Fruit fly (Drosophila melanogaster): ENCODE measurements around the gene Ir68a.
A peak's percentile ranks its signal among the peaks of the same experiment; 100 is the strongest.

The Ir68a gene

DNA sequence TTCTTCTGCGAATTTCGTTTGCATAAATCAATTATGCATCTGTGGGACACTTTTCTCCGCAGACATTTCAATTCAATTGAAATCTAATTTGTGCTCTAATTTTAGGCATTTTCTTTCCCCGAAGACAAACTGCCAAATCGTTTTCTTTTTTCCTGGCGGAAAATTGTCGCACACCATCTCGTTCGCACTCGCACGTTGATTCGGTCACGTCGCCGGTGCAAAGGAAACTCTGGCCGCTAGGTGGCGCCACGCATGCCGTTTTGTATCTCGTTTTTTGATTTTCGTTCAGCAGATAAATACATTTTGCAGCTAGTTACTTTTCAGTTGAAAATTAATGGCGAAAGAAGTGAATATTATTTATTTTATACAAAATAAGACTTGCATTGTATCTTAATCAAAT, 12.3 kb upstream of the Ir68a start (continued):
- no peak for TF ChIP-seq fd64A (GFP tag; optimal IDR thresholded peaks at IDR 0.05)
- TF ChIP-seq CG17359 (tag; optimal IDR thresholded peaks at IDR 0.05): no peak
- no peak for TF ChIP-seq otp (GFP tag; IDR thresholded peaks at IDR 0.05)
- no peak for TF ChIP-seq CG2875 (GFP tag; optimal IDR thresholded peaks at IDR 0.05)
- no peak for TF ChIP-seq prd (optimal IDR thresholded peaks at IDR 0.05)
- TF ChIP-seq prd (GFP tag; IDR thresholded peaks at IDR 0.05): no peak
- TF ChIP-seq Nf-YC (tag; optimal IDR thresholded peaks at IDR 0.05): no peak
- no peak for TF ChIP-seq Fer2 (tag; optimal IDR thresholded peaks at IDR 0.05)
- no peak for TF ChIP-seq peb (GFP tag; IDR thresholded peaks at IDR 0.05)
- peak; percentile 44 for TF ChIP-seq sug (tag; optimal IDR thresholded peaks at IDR 0.05)
- TF ChIP-seq CG8290 (GFP tag; optimal IDR thresholded peaks at IDR 0.05): no peak
- peak in 1 of 2 experiments; percentile 36 for TF ChIP-seq CG8290 (tag; optimal IDR thresholded peaks at IDR 0.05)
- TF ChIP-seq knrl (GFP tag; IDR thresholded peaks at IDR 0.05; ENCODE audit: partially characterized antibody): no peak
- peak; percentile 29 for TF ChIP-seq stwl (tag; optimal IDR thresholded peaks at IDR 0.05)
- no peak for TF ChIP-seq CG1792 (GFP tag; optimal IDR thresholded peaks at IDR 0.05)
- no peak for TF ChIP-seq CG8281 (tag; optimal IDR thresholded peaks at IDR 0.05)
- TF ChIP-seq MTF-1 (GFP tag; optimal IDR thresholded peaks at IDR 0.05; ENCODE audit: borderline replicate concordance): no peak
- TF ChIP-seq CkIIα-i1 (GFP tag; IDR thresholded peaks at IDR 0.05): no peak
- no peak for TF ChIP-seq H15 (GFP tag; IDR thresholded peaks at IDR 0.05)
- TF ChIP-seq Mrtf (GFP tag; IDR thresholded peaks at IDR 0.05): no peak
- TF ChIP-seq Camta (GFP tag; optimal IDR thresholded peaks at IDR 0.05): no peak
- TF ChIP-seq CG13894 (tag; optimal IDR thresholded peaks at IDR 0.05): peak; percentile 22
- TF ChIP-seq CG32767 (GFP tag; IDR thresholded peaks at IDR 0.05): no peak
- TF ChIP-seq CoRest (tag; optimal IDR thresholded peaks at IDR 0.05): no peak
- TF ChIP-seq Xrp1 (GFP tag; IDR thresholded peaks at IDR 0.05): no peak
- no peak for TF ChIP-seq ara (GFP tag; IDR thresholded peaks at IDR 0.05)
- TF ChIP-seq Bgb (GFP tag; IDR thresholded peaks at IDR 0.05; ENCODE audit: partially characterized antibody): no peak
- TF ChIP-seq dmrt99B (tag; optimal IDR thresholded peaks at IDR 0.05): peak; percentile 23
- TF ChIP-seq gfzf (GFP tag; optimal IDR thresholded peaks at IDR 0.05): no peak
- TF ChIP-seq CG15514 (GFP tag; optimal IDR thresholded peaks at IDR 0.05): peak; percentile 15
- no peak for TF ChIP-seq jigr1 (GFP tag; IDR thresholded peaks at IDR 0.05)
- TF ChIP-seq usp (GFP tag; optimal IDR thresholded peaks at IDR 0.05): no peak
- no peak for TF ChIP-seq rib (GFP tag; IDR thresholded peaks at IDR 0.05)
- no peak for TF ChIP-seq corto (GFP tag; optimal IDR thresholded peaks at IDR 0.05)
- TF ChIP-seq CG1832 (GFP tag; optimal IDR thresholded peaks at IDR 0.05): peak; percentile 40
- TF ChIP-seq CG3726 (GFP tag; IDR thresholded peaks at IDR 0.05): no peak
- no peak for TF ChIP-seq CG13287 (GFP tag; IDR thresholded peaks at IDR 0.05; ENCODE audit: partially characterized antibody)
- TF ChIP-seq CG33557 (GFP tag; optimal IDR thresholded peaks at IDR 0.05): no peak
- peak; percentile 92 for TF ChIP-seq CG2199 (GFP tag; IDR thresholded peaks at IDR 0.05)
- no peak for TF ChIP-seq CG10274 (GFP tag; optimal IDR thresholded peaks at IDR 0.05)
- TF ChIP-seq CG14965 (GFP tag; optimal IDR thresholded peaks at IDR 0.05; ENCODE audit: borderline replicate concordance): no peak
- no peak for TF ChIP-seq HLH4C (GFP tag; IDR thresholded peaks at IDR 0.05; ENCODE audit: partially characterized antibody)
- TF ChIP-seq disco-r (GFP tag; optimal IDR thresholded peaks at IDR 0.05): no peak
- TF ChIP-seq CG8388 (GFP tag; optimal IDR thresholded peaks at IDR 0.05): no peak
- no peak for TF ChIP-seq CG7745 (tag; optimal IDR thresholded peaks at IDR 0.05)
- no peak for TF ChIP-seq CG4730 (GFP tag; IDR thresholded peaks at IDR 0.05)
- no peak for TF ChIP-seq Awh (GFP tag; IDR thresholded peaks at IDR 0.05)
- no peak for TF ChIP-seq bcd (GFP tag; optimal IDR thresholded peaks at IDR 0.05)
- peak; percentile 56; the same call in 1 of the 2 replicates for TF ChIP-seq CG32532 (GFP tag; IDR thresholded peaks at IDR 0.05)
- no peak for TF ChIP-seq CG13624 (GFP tag; optimal IDR thresholded peaks at IDR 0.05)
- TF ChIP-seq CG15696 (tag; optimal IDR thresholded peaks at IDR 0.05): no peak
- TF ChIP-seq slbo (GFP tag; IDR thresholded peaks at IDR 0.05): no peak

Measured in whole organism, embryonic.